Fruit fly (Drosophila melanogaster): ENCODE data around the gene Tengl2.
A peak's percentile ranks its signal among the peaks of the same experiment; 100 is the strongest.

Gene Tengl2

DNA sequence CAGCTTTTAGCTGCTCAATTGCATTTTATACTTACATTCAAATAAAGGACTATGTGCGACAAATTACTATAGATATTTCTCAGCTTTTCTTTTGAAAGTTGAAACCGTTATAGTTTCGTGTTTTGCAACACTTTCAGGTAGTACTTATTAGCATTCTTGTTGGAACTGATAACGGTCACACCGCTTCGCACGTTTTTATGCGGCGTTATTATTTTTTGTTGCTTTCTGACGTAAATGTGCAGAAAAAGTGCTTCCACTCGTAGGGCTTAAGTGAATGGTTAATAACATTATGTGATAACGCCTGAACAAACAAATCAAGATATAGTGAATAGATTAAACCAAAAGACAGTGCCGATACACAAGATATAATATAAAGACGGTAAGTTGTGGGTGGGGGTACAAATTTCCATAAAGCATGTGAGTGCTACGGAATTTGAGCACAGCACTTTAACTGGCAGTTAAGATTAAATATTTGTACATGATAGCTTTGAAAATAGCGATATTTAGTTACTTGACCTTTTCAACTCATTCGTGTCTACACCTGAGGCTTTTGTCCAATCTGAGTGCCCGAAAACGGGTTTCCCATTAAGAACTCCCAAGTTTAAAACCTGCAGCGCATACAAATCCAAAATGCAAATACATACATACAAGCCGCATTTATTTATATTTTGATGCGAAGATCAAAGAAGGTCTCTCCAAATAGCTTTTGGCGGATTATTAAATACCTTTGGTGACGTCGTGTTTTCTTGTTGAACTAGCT lies 18.4 kb downstream of the Tengl2 start, which contains the start of gene papi:
TSS of gene papi (plus strand) at position 176 of the 760 bp plus-strand sequence.
- TF ChIP-seq CG12768 (GFP tag; optimal IDR thresholded peaks at IDR 0.05), result no peak
- TF ChIP-seq Mnt (GFP tag; optimal IDR thresholded peaks at IDR 0.05), result peak; percentile 99
- TF ChIP-seq Clk (GFP tag; optimal IDR thresholded peaks at IDR 0.05), result no peak
- peak; percentile 28 for TF ChIP-seq CG33017 (tag; optimal IDR thresholded peaks at IDR 0.05)
- TF ChIP-seq CG5204 (GFP tag; optimal IDR thresholded peaks at IDR 0.05), result no peak
- TF ChIP-seq Hr96 (GFP tag; optimal IDR thresholded peaks at IDR 0.05), result no peak
- TF ChIP-seq kay (GFP tag; ENCODE audit: borderline replicate concordance), result no peak
- TF ChIP-seq ovo (GFP tag; optimal IDR thresholded peaks at IDR 0.05), result peak; percentile 70
- TF ChIP-seq toe (GFP tag; optimal IDR thresholded peaks at IDR 0.05), result no peak
- peak; percentile 47 for TF ChIP-seq CG7101 (tag; optimal IDR thresholded peaks at IDR 0.05)
- TF ChIP-seq pad (GFP tag; optimal IDR thresholded peaks at IDR 0.05), result no peak
- TF ChIP-seq CG11617 (GFP tag; optimal IDR thresholded peaks at IDR 0.05), result no peak
- peak; percentile 34 for TF ChIP-seq cic (GFP tag; optimal IDR thresholded peaks at IDR 0.05)

DNA sequence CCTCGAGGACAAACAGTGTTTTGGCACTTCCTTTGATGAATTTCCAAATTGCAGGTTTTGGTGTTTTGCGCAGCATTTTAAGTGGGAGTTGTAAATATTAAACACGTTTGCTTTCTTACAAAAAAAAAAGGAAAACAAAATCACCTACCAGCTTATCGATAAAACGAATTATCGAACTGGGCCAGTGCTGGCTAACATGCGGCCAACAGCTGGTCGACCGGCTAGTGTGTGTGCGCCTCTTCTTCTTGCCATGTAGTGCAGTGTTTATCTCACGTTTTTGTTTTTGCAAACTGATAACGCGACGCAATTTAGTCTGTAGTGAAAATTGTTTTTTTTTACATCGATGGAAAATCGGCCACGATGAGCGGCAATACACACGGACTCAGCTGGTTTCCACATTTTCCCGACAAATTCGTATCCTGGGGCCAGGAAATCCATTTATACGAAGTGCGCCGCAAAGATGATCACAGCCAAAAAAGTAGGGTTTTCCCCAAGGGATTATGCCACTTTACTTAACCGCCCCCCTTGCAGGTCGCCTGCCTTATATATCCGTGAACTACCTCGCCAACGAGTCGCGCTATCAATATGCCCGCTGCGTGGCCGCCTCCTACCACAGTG lies 22.0 kb downstream of the Tengl2 start, which contains the start of the genes CG15386, CG42371 and mio:
TSS of gene CG15386 (minus strand) at position 180 of the 618 bp plus-strand sequence.
TSS of gene CG42371 (minus strand) at position 180 of the 618 bp plus-strand sequence.
TSS of gene mio (plus strand) at position 224 of the 618 bp plus-strand sequence.
- TF ChIP-seq pad (GFP tag; optimal IDR thresholded peaks at IDR 0.05) (peak; percentile 52), CG11617 (GFP tag; optimal IDR thresholded peaks at IDR 0.05) (peak; percentile 74), cic (GFP tag; optimal IDR thresholded peaks at IDR 0.05) (peak; percentile 94), Crg-1 (GFP tag; optimal IDR thresholded peaks at IDR 0.05) (peak; percentile 66), bab1 (GFP tag; optimal IDR thresholded peaks at IDR 0.05) (peak; percentile 54), kay (GFP tag; ENCODE audit: borderline replicate concordance) (no peak), tj (GFP tag; optimal IDR thresholded peaks at IDR 0.05) (peak; percentile 38), ovo (GFP tag; optimal IDR thresholded peaks at IDR 0.05) (no peak), CG1620 (GFP tag; optimal IDR thresholded peaks at IDR 0.05) (peak; percentile 32), CG7101 (tag; optimal IDR thresholded peaks at IDR 0.05) (peak; percentile 53), Hr96 (GFP tag; optimal IDR thresholded peaks at IDR 0.05) (no peak), Mnt (GFP tag; optimal IDR thresholded peaks at IDR 0.05) (peak; percentile 94), CG12768 (GFP tag; optimal IDR thresholded peaks at IDR 0.05) (peak; percentile 27), CG33017 (tag; optimal IDR thresholded peaks at IDR 0.05) (peak; percentile 71), CG14711 (tag; optimal IDR thresholded peaks at IDR 0.05) (peak; percentile 47)

DNA sequence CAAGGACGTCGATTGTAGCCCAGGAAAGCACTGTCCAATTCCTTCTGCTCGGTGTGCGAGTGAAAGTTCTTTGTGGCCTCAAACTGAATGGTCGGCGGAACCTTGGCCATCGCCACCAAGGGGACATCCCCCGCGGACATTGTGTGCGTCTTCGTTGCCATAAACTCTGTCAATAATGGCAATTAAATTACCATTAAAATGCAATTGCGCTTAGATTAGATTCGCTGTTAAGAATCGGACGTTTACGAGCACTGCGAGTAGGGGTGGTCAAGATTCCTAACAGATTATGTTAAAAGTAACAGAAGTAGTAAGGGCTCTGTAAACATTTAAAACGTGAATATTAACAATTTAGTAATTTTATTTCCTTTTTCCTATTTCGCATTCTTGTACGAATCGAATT lies 23.1 kb downstream of the Tengl2 start, which contains the start of gene daed:
TSS of gene daed (minus strand) at position 247 of the 400 bp plus-strand sequence.
- TF ChIP-seq CG1620 (GFP tag; optimal IDR thresholded peaks at IDR 0.05) (no peak), CG33017 (tag; optimal IDR thresholded peaks at IDR 0.05) (peak; percentile 70), Mnt (GFP tag; optimal IDR thresholded peaks at IDR 0.05) (peak; percentile 16), CG7045 (GFP tag; optimal IDR thresholded peaks at IDR 0.05) (no peak), CG12768 (GFP tag; optimal IDR thresholded peaks at IDR 0.05) (peak; percentile 23), CG14711 (tag; optimal IDR thresholded peaks at IDR 0.05) (no peak), toe (GFP tag; optimal IDR thresholded peaks at IDR 0.05) (no peak), Hr96 (GFP tag; optimal IDR thresholded peaks at IDR 0.05) (no peak), kay (GFP tag; ENCODE audit: borderline replicate concordance) (no peak), ovo (GFP tag; optimal IDR thresholded peaks at IDR 0.05) (no peak), cic (GFP tag; optimal IDR thresholded peaks at IDR 0.05) (peak; percentile 34), Crg-1 (GFP tag; optimal IDR thresholded peaks at IDR 0.05) (peak; percentile 18), cnc (optimal IDR thresholded peaks at IDR 0.05) (no peak), Clk (GFP tag; optimal IDR thresholded peaks at IDR 0.05) (no peak), CG5204 (GFP tag; optimal IDR thresholded peaks at IDR 0.05) (no peak), bab1 (GFP tag; optimal IDR thresholded peaks at IDR 0.05) (peak; percentile 9), CG7101 (tag; optimal IDR thresholded peaks at IDR 0.05) (peak; percentile 64), tj (GFP tag; optimal IDR thresholded peaks at IDR 0.05) (no peak), pad (GFP tag; optimal IDR thresholded peaks at IDR 0.05) (peak; percentile 28), CG11617 (GFP tag; optimal IDR thresholded peaks at IDR 0.05) (no peak)

DNA sequence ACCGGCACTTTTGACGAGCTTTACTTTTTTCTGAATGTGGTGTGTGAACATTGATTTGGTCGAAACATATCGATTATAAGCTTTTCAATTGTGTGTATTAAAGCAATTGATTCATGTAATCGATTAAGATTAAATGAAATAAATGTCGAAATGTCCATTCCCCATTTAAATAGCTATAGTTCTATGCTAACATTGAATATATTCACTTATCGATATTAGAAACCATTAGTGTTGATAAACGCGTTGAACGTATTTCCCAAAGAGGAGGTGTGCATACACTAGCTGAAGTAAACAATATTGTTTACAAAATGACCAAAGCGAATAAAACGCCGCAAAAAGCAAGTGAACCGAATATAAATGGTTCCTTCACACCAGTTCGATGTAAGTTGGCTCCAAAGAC lies 25.2 kb downstream of the Tengl2 start, which contains the start of the genes Uch and CG34174:
TSS of gene Uch (minus strand) at position 208 of the 400 bp plus-strand sequence.
TSS of gene CG34174 (plus strand) at position 263 of the 400 bp plus-strand sequence.
- TF ChIP-seq tj (GFP tag; optimal IDR thresholded peaks at IDR 0.05) (no peak), pad (GFP tag; optimal IDR thresholded peaks at IDR 0.05) (peak; percentile 64), cic (GFP tag; optimal IDR thresholded peaks at IDR 0.05) (peak; percentile 49), kay (GFP tag; ENCODE audit: borderline replicate concordance) (no peak), CG33017 (tag; optimal IDR thresholded peaks at IDR 0.05) (no peak), CG1620 (GFP tag; optimal IDR thresholded peaks at IDR 0.05) (peak; percentile 42), CG7045 (GFP tag; optimal IDR thresholded peaks at IDR 0.05) (peak; percentile 11), Crg-1 (GFP tag; optimal IDR thresholded peaks at IDR 0.05) (peak; percentile 78), Clk (GFP tag; optimal IDR thresholded peaks at IDR 0.05) (no peak), cnc (optimal IDR thresholded peaks at IDR 0.05) (no peak), CG11617 (GFP tag; optimal IDR thresholded peaks at IDR 0.05) (peak; percentile 51), CG5204 (GFP tag; optimal IDR thresholded peaks at IDR 0.05) (no peak), ovo (GFP tag; optimal IDR thresholded peaks at IDR 0.05) (peak; percentile 25), Hr96 (GFP tag; optimal IDR thresholded peaks at IDR 0.05) (no peak), CG7101 (tag; optimal IDR thresholded peaks at IDR 0.05) (peak; percentile 62), toe (GFP tag; optimal IDR thresholded peaks at IDR 0.05) (no peak), bab1 (GFP tag; optimal IDR thresholded peaks at IDR 0.05) (peak; percentile 87), CG12768 (GFP tag; optimal IDR thresholded peaks at IDR 0.05) (peak; percentile 24), CG14711 (tag; optimal IDR thresholded peaks at IDR 0.05) (peak; percentile 7), Mnt (GFP tag; optimal IDR thresholded peaks at IDR 0.05) (peak; percentile 54)

DNA sequence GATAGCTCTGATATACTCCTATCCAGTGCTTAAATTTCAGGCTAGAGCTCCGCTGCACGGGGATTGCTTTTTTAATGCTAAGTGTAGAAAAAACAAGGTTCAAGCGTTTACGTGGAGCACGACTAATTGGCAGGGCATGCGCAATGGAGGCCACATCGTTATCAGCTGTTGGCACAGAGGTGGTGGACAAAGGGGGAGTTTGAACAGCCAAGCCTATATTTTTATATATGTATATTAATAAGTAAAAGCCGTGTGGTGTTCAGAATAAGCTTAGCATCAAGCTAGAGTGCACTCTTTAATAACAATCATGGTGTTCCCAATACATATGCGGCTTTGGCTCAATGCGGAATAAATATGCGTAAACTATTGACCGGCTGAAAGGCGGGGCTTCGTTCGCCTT lies 26.7 kb downstream of the Tengl2 start, which contains the start of gene CG15385:
TSS of gene CG15385 (minus strand) at position 94 of the 400 bp plus-strand sequence.
- TF ChIP-seq bab1 (GFP tag; optimal IDR thresholded peaks at IDR 0.05), result no peak
- TF ChIP-seq CG5204 (GFP tag; optimal IDR thresholded peaks at IDR 0.05), result no peak
- TF ChIP-seq CG7101 (tag; optimal IDR thresholded peaks at IDR 0.05), result peak; percentile 10
- no peak for TF ChIP-seq CG1620 (GFP tag; optimal IDR thresholded peaks at IDR 0.05)
- TF ChIP-seq kay (GFP tag; ENCODE audit: borderline replicate concordance), result no peak
- no peak for TF ChIP-seq ovo (GFP tag; optimal IDR thresholded peaks at IDR 0.05)
- TF ChIP-seq toe (GFP tag; optimal IDR thresholded peaks at IDR 0.05), result no peak
- TF ChIP-seq cic (GFP tag; optimal IDR thresholded peaks at IDR 0.05), result peak; percentile 61
- TF ChIP-seq Hr96 (GFP tag; optimal IDR thresholded peaks at IDR 0.05), result no peak
- TF ChIP-seq CG33017 (tag; optimal IDR thresholded peaks at IDR 0.05), result peak; percentile 47
- no peak for TF ChIP-seq Clk (GFP tag; optimal IDR thresholded peaks at IDR 0.05)
- TF ChIP-seq CG14711 (tag; optimal IDR thresholded peaks at IDR 0.05), result no peak
- TF ChIP-seq Mnt (GFP tag; optimal IDR thresholded peaks at IDR 0.05), result peak; percentile 2
- TF ChIP-seq CG12768 (GFP tag; optimal IDR thresholded peaks at IDR 0.05), result peak; percentile 51
- TF ChIP-seq tj (GFP tag; optimal IDR thresholded peaks at IDR 0.05), result no peak
